Fruit fly (Drosophila melanogaster) whole organism, prepupa: ENCODE results near the gene CG11755.

Experiments used
- Blimp-1 ChIP-seq: fragments of 200-800 bp; sonication (Bioruptor generic); optimal IDR thresholded peaks from 3 replicates; lab custom pipeline; 2017; ENCODE audit warnings: missing biosample characterization, missing genetic modification characterization, mild to moderate bottlenecking, moderate library complexity, missing genetic modification reagents
- CG10631 ChIP-seq: fragments of 200-800 bp; sonication (Bioruptor generic); optimal IDR thresholded peaks from 2 replicates; lab custom pipeline; 2016; ENCODE audit warnings: missing biosample characterization, missing genetic modification characterization
- CG11902 ChIP-seq: fragments of 200-800 bp; sonication (Bioruptor generic); optimal IDR thresholded peaks from 3 replicates; lab custom pipeline; 2016; ENCODE audit warnings: missing biosample characterization, missing genetic modification characterization
- CG15336 ChIP-seq: fragments of 200-800 bp; sonication (Bioruptor generic); IDR thresholded peaks from 2 replicates; pipeline ENCODE4 v1.3.6; 2022; ENCODE audit warnings: missing biosample characterization, missing genetic modification characterization
- CG1621 ChIP-seq: fragments of 200-800 bp; sonication (Bioruptor generic); optimal IDR thresholded peaks from 3 replicates; lab custom pipeline; 2018; ENCODE audit warnings: missing biosample characterization, mild to moderate bottlenecking, missing genetic modification characterization
- CG3032 ChIP-seq: fragments of 200-800 bp; optimal IDR thresholded peaks from 2 replicates; lab custom pipeline; 2019; ENCODE audit warnings: missing biosample characterization, mild to moderate bottlenecking, missing genetic modification characterization, moderate library complexity
- CG31627 ChIP-seq: fragments of 200-800 bp; sonication (Bioruptor generic); optimal IDR thresholded peaks from 3 replicates; lab custom pipeline; 2016; ENCODE audit warnings: missing biosample characterization, missing genetic modification characterization
- CG32006 ChIP-seq: fragments of 200-800 bp; sonication (Bioruptor generic); optimal IDR thresholded peaks from 3 replicates; lab custom pipeline; 2017; ENCODE audit warnings: missing biosample characterization, mild to moderate bottlenecking, missing genetic modification characterization
- CG34406 ChIP-seq: fragments of 200-800 bp; sonication (Bioruptor generic); optimal IDR thresholded peaks from 3 replicates; lab custom pipeline; 2016; ENCODE audit warnings: missing biosample characterization, missing genetic modification characterization
- CG3919 ChIP-seq: fragments of 200-800 bp; sonication (Bioruptor generic); optimal IDR thresholded peaks from 3 replicates; lab custom pipeline; 2016; ENCODE audit warnings: missing biosample characterization, missing genetic modification characterization
- CG4318 ChIP-seq: fragments of 200-800 bp; sonication (Bioruptor generic); optimal IDR thresholded peaks from 3 replicates; lab custom pipeline; 2017; ENCODE audit warnings: missing biosample characterization, mild to moderate bottlenecking, missing genetic modification characterization
- CG6276 ChIP-seq: fragments of 200-800 bp; sonication (Bioruptor generic); optimal IDR thresholded peaks from 2 replicates; lab custom pipeline; 2017; ENCODE audit warnings: missing biosample characterization, mild to moderate bottlenecking, missing genetic modification characterization
- CG6792 ChIP-seq: fragments of 200-800 bp; sonication (Bioruptor generic); optimal IDR thresholded peaks from 3 replicates; lab custom pipeline; 2016; ENCODE audit warnings: missing biosample characterization, missing genetic modification characterization
- CG6808 ChIP-seq: fragments of 200-800 bp; sonication (Bioruptor generic); optimal IDR thresholded peaks from 3 replicates; lab custom pipeline; 2017; ENCODE audit warnings: missing biosample characterization, missing genetic modification characterization, mild to moderate bottlenecking, moderate library complexity, missing genetic modification reagents
- CG6854 ChIP-seq: fragments of 200-800 bp; sonication (Bioruptor generic); optimal IDR thresholded peaks from 2 replicates; lab custom pipeline; 2017; ENCODE audit warnings: missing biosample characterization, mild to moderate bottlenecking, missing genetic modification characterization
- CG8119 ChIP-seq: fragments of 200-800 bp; sonication (Bioruptor generic); IDR thresholded peaks from 3 replicates; pipeline ENCODE4 v1.3.6; 2022; ENCODE audit warnings: missing biosample characterization, missing genetic modification characterization
- CG8319 ChIP-seq: fragments of 200-800 bp; sonication (Bioruptor generic); optimal IDR thresholded peaks from 3 replicates; lab custom pipeline; 2016; ENCODE audit warnings: missing biosample characterization, missing genetic modification characterization
- CG8632 ChIP-seq: fragments of 200-800 bp; sonication (Bioruptor generic); optimal IDR thresholded peaks from 3 replicates; lab custom pipeline; 2016; ENCODE audit warnings: missing biosample characterization, missing genetic modification characterization
- CG9139 ChIP-seq: fragments of 200-800 bp; sonication (Bioruptor generic); optimal IDR thresholded peaks from 3 replicates; lab custom pipeline; 2017; ENCODE audit warnings: missing biosample characterization, mild to moderate bottlenecking, missing genetic modification characterization
- Eip93F ChIP-seq: fragments of 200-800 bp; sonication (Bioruptor generic); optimal IDR thresholded peaks from 2 replicates; lab custom pipeline; 2016; ENCODE audit warnings: missing biosample characterization, mild to moderate bottlenecking, missing genetic modification characterization
- Ets96B ChIP-seq: fragments of 200-800 bp; optimal IDR thresholded peaks from 2 replicates; lab custom pipeline; 2019; ENCODE audit warnings: missing biosample characterization, mild to moderate bottlenecking, missing genetic modification characterization, moderate library complexity
- Gug ChIP-seq: fragments of 200-800 bp; sonication (Bioruptor generic); IDR thresholded peaks from 2 replicates; pipeline ENCODE4 v1.3.6; 2022; ENCODE audit warnings: missing biosample characterization, missing genetic modification characterization
- Hr38 ChIP-seq: sonication (Bioruptor generic); optimal IDR thresholded peaks from 2 replicates; lab custom pipeline; 2016; ENCODE audit warnings: missing biosample characterization, missing genetic modification characterization
- Hr39 ChIP-seq: fragments of 200-800 bp; sonication (Bioruptor generic); optimal IDR thresholded peaks from 2 replicates; lab custom pipeline; 2016; ENCODE audit warnings: missing biosample characterization, missing genetic modification characterization
- Hr4 ChIP-seq: fragments of 200-800 bp; sonication (Bioruptor generic); optimal IDR thresholded peaks from 3 replicates; lab custom pipeline; 2016; ENCODE audit warnings: missing biosample characterization, missing genetic modification characterization
- Lpt ChIP-seq: fragments of 200-800 bp; sonication (Bioruptor generic); optimal IDR thresholded peaks from 3 replicates; lab custom pipeline; 2016; ENCODE audit warnings: missing biosample characterization, missing genetic modification characterization
- OdsH ChIP-seq: fragments of 200-800 bp; sonication (Bioruptor generic); optimal IDR thresholded peaks from 3 replicates; lab custom pipeline; 2016; ENCODE audit warnings: missing biosample characterization, missing genetic modification characterization
- Sox15 ChIP-seq: fragments of 200-800 bp; sonication (Bioruptor generic); optimal IDR thresholded peaks from 3 replicates; lab custom pipeline; 2016; ENCODE audit warnings: missing biosample characterization, missing genetic modification characterization
- achi ChIP-seq: fragments of 200-800 bp; sonication (Bioruptor generic); optimal IDR thresholded peaks from 3 replicates; lab custom pipeline; 2016; ENCODE audit warnings: missing biosample characterization, missing genetic modification characterization
- cyc ChIP-seq: fragments of 200-800 bp; sonication (Bioruptor generic); optimal IDR thresholded peaks from 3 replicates; lab custom pipeline; 2016; ENCODE audit warnings: missing biosample characterization, missing genetic modification characterization
- dac ChIP-seq: fragments of 200-800 bp; sonication (Bioruptor generic); optimal IDR thresholded peaks from 2 replicates; lab custom pipeline; 2017; ENCODE audit warnings: missing biosample characterization, mild to moderate bottlenecking, missing genetic modification characterization
- eg ChIP-seq: fragments of 200-800 bp; sonication (Bioruptor generic); IDR thresholded peaks from 3 replicates; pipeline ENCODE4 v1.3.6; 2022; ENCODE audit warnings: missing biosample characterization, missing genetic modification characterization
- fd59A ChIP-seq: fragments of 200-800 bp; sonication (Bioruptor generic); optimal IDR thresholded peaks from 2 replicates; lab custom pipeline; 2017; ENCODE audit warnings: missing biosample characterization, mild to moderate bottlenecking, missing genetic modification characterization, missing genetic modification reagents
- lz ChIP-seq: fragments of 200-800 bp; sonication (Bioruptor generic); optimal IDR thresholded peaks from 3 replicates; lab custom pipeline; 2016; ENCODE audit warnings: missing biosample characterization, missing genetic modification characterization
- net ChIP-seq: fragments of 200-800 bp; sonication (Bioruptor generic); optimal IDR thresholded peaks from 3 replicates; lab custom pipeline; 2016; ENCODE audit warnings: missing biosample characterization, missing genetic modification characterization
- pdm3 ChIP-seq: fragments of 200-800 bp; sonication (Bioruptor generic); optimal IDR thresholded peaks from 3 replicates; lab custom pipeline; 2016; ENCODE audit warnings: missing biosample characterization, missing genetic modification characterization
- salr ChIP-seq, 2 experiments: fragments of 200-800 bp; sonication (Bioruptor generic); optimal IDR thresholded peaks; 3 replicates each; lab custom pipeline; 2016 to 2018; ENCODE audit warnings: missing biosample characterization in 2 of 2, missing genetic modification characterization in 2 of 2, mild to moderate bottlenecking in 1 of 2
- spab ChIP-seq: fragments of 200-800 bp; sonication (Bioruptor generic); optimal IDR thresholded peaks from 2 replicates; lab custom pipeline; 2017; ENCODE audit warnings: missing biosample characterization, mild to moderate bottlenecking, missing genetic modification characterization, missing genetic modification reagents
- ss ChIP-seq, 2 experiments: fragments of 200-800 bp; sonication (Bioruptor generic); optimal IDR thresholded peaks; 2 replicates in 1 of 2; 3 replicates in 1 of 2; lab custom pipeline; 2017 to 2018; ENCODE audit warnings: mild to moderate bottlenecking in 2 of 2, missing biosample characterization in 2 of 2, missing genetic modification characterization in 2 of 2, moderate library complexity in 1 of 2
- svp ChIP-seq: fragments of 200-800 bp; sonication (Bioruptor generic); peaks from one replicate; lab custom pipeline; 2016; ENCODE audit warnings: missing biosample characterization, missing genetic modification characterization
- topi ChIP-seq: fragments of 200-800 bp; sonication (Bioruptor generic); optimal IDR thresholded peaks from 3 replicates; lab custom pipeline; 2016; ENCODE audit warnings: missing biosample characterization, missing genetic modification characterization

The CG11755 gene

DNA sequence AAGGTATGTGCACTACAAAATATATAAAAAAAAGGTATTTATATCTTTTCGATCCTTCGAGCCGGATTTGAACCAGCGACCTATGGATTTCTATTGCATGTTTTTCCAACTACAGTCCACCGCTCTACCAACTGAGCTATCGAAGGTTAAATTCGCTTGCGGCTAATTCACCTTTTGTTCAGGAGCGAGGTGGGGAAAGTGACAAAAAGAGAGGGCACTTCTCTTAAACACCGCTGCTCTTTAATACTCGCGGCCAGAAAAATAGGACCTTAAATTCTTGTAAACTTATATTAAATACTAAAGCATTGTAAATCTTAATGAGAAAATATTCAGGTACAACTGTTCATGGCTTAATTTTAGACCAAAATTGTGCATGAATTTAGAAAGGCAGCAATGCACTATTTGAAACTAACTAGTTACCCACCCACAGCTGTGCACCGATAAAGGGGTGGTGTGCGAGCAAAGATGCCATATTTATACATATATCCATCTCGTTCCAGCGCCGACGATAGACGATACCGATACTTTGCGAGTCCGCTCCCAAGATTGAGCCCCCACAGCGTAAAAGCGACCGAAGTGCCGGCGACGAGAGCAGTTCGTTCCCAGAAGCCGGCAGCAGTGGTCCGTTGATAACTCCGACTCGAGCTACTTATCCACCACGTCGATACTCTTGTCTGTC, 7.5 kb upstream of the CG11755 start (continued):
- TF ChIP-seq CG9139 (GFP tag; lab: Kevin White, UChicago): peak; percentile 97
- TF ChIP-seq CG31627 (GFP tag; lab: Kevin White, UChicago): peak; percentile 97
- TF ChIP-seq CG34406 (GFP tag; lab: Kevin White, UChicago): peak; percentile 97
- TF ChIP-seq topi (GFP tag; lab: Kevin White, UChicago): peak; percentile 98
- peak; percentile 99 for TF ChIP-seq Ets96B (tag; lab: Kevin White, UChicago)
- peak; percentile 98 for TF ChIP-seq CG6792 (GFP tag; lab: Kevin White, UChicago)
- peak; percentile 96 for TF ChIP-seq CG4318 (GFP tag; lab: Kevin White, UChicago)
- peak; percentile 98 for TF ChIP-seq eg (GFP tag; lab: Robert Waterston, UW)
- peak; percentile 97 for TF ChIP-seq Eip93F (GFP tag; lab: Kevin White, UChicago)
- TF ChIP-seq svp: peak; percentile 98
- peak; percentile 98 for TF ChIP-seq CG6276
- TF ChIP-seq CG8119: peak; percentile 98
- peak; percentile 64 for TF ChIP-seq Hr38 (GFP tag; lab: Kevin White, UChicago)
- TF ChIP-seq fd59A (GFP tag; lab: Kevin White, UChicago): peak; percentile 93
- peak; percentile 98 for TF ChIP-seq CG10631 (GFP tag; lab: Kevin White, UChicago)
- peak; percentile 97 for TF ChIP-seq CG8632 (GFP tag; lab: Kevin White, UChicago)
- TF ChIP-seq CG8319 (GFP tag; lab: Kevin White, UChicago): peak; percentile 94
- TF ChIP-seq achi (GFP tag; lab: Kevin White, UChicago): peak; percentile 97
- peak; percentile 95 to 96 for TF ChIP-seq salr (GFP tag; optimal IDR thresholded peaks at IDR 0.05; lab: Kevin White, UChicago)
- TF ChIP-seq CG6808 (GFP tag; lab: Kevin White, UChicago): peak; percentile 96
- TF ChIP-seq CG3919 (GFP tag; lab: Kevin White, UChicago): peak; percentile 99
- TF ChIP-seq Blimp-1 (GFP tag; lab: Kevin White, UChicago): peak; percentile 88
- TF ChIP-seq CG15336 (GFP tag; lab: Robert Waterston, UW): peak; percentile 99
- TF ChIP-seq lz (GFP tag; lab: Kevin White, UChicago): peak; percentile 98
- peak; percentile 99 for TF ChIP-seq net (GFP tag; lab: Kevin White, UChicago)
- peak; percentile 94 for TF ChIP-seq CG6854 (GFP tag; lab: Kevin White, UChicago)
- TF ChIP-seq OdsH (GFP tag; lab: Kevin White, UChicago): peak; percentile 98
- peak; percentile 99 for TF ChIP-seq Hr4 (GFP tag; lab: Kevin White, UChicago)
- peak; percentile 98 for TF ChIP-seq Lpt (GFP tag; lab: Kevin White, UChicago)
- TF ChIP-seq Hr39 (GFP tag; lab: Kevin White, UChicago): peak; percentile 96
- peak; percentile 98 for TF ChIP-seq CG32006 (GFP tag; lab: Kevin White, UChicago)
- peak; percentile 96 for TF ChIP-seq Gug (GFP tag; lab: Robert Waterston, UW)
- TF ChIP-seq CG11902 (GFP tag; lab: Kevin White, UChicago): peak; percentile 90
- peak; percentile 98 for TF ChIP-seq CG1621 (tag; lab: Kevin White, UChicago)
- peak; percentile 93 for TF ChIP-seq Sox15 (GFP tag; lab: Kevin White, UChicago)
- TF ChIP-seq spab (GFP tag; lab: Kevin White, UChicago): peak; percentile 97
- peak; percentile 98 for TF ChIP-seq pdm3 (GFP tag; lab: Kevin White, UChicago)
- peak; percentile 97 for TF ChIP-seq CG3032 (tag; lab: Kevin White, UChicago)
- TF ChIP-seq cyc (GFP tag; lab: Kevin White, UChicago): peak; percentile 97
- peak; percentile 96 to 97 for TF ChIP-seq ss (GFP tag; optimal IDR thresholded peaks at IDR 0.05; lab: Kevin White, UChicago)
- peak; percentile 94 for TF ChIP-seq dac (GFP tag; lab: Kevin White, UChicago)
- TF ChIP-seq, all 60 proteins: peak for 60
